Worm (Caenorhabditis elegans) whole organism, midembryonic: ENCODE data around the gene ZK616.3.

Experiments used
- T22C8.4 ChIP-seq: fragments of 200-800 bp; sonication (Bioruptor generic); IDR thresholded peaks from 2 replicates; pipeline ENCODE4 v1.3.6; 2022; ENCODE audit warnings: missing genetic modification characterization, missing compliant biosample characterization
- cog-1 ChIP-seq: sonication (generic microtip); optimal IDR thresholded peaks from 2 replicates; lab custom pipeline; 2016; ENCODE audit warnings: missing genetic modification characterization, missing compliant biosample characterization

ce11 chrIV:5391507-5392057 lies 5.3 kb upstream of the ZK616.3 start, which contains the start of the genes htp-1 and ZK616.5:
- TF ChIP-seq T22C8.4 = no peak
- TF ChIP-seq cog-1 (tag; lab: Kevin White, UChicago) = no peak
